Worm (Caenorhabditis elegans): ENCODE results near the gene C14C10.5.

C14C10.5 gene

DNA sequence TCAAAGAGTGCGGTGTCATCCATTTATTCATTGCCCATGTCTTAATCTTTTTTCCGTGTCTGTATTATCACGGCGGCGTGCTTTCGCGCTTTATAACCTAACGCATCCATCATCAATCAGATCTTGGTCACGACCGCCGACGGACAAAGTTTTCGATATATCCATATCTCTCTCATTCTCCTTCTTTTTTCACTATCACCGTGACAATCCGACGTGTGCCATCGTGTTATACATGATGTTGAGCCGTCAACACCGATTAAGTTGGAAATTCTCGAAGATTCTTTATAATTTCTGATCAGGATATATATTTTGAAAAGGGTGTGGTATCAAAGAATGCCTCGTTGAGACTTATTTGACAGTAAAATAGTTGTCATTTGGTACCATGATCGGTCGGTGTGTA is 43.1 kb upstream of the C14C10.5 start:
- TF ChIP-seq mxl-3 (GFP tag; optimal IDR thresholded peaks at IDR 0.05) (peak; percentile 56), spr-1 (tag; optimal IDR thresholded peaks at IDR 0.05) (no peak), arid-1 (GFP tag; conservative IDR thresholded peaks at IDR 0.05) (no peak), nhr-28 (tag; optimal IDR thresholded peaks at IDR 0.05) (peak; percentile 30), dpl-1 (GFP tag; optimal IDR thresholded peaks at IDR 0.05) (no peak), F37D6.2 (tag; optimal IDR thresholded peaks at IDR 0.05) (no peak), ceh-32 (tag; optimal IDR thresholded peaks at IDR 0.05; ENCODE audit: poor library complexity) (no peak), hlh-11 (tag; optimal IDR thresholded peaks at IDR 0.05) (peak; percentile 49), aha-1 (tag) (peak; percentile 66), ceh-62 (tag; optimal IDR thresholded peaks at IDR 0.05) (no peak), zip-11 (GFP tag; IDR thresholded peaks at IDR 0.05) (0 out of 2 replicates have a peak, but pooled peaks have one; percentile 32), lin-1 (GFP tag; IDR thresholded peaks at IDR 0.05) (no peak), mdl-1 (tag; optimal IDR thresholded peaks at IDR 0.05) (peak in 1 of 2 experiments; percentile 52), nhr-25 (tag; optimal IDR thresholded peaks at IDR 0.05; ENCODE audit: borderline replicate concordance, insufficient read depth) (no peak), D1046.2 (GFP tag; IDR thresholded peaks at IDR 0.05) (no peak), hlh-30 (tag; optimal IDR thresholded peaks at IDR 0.05; ENCODE audit: insufficient read depth) (peak; percentile 27), dve-1 (tag; optimal IDR thresholded peaks at IDR 0.05; ENCODE audit: insufficient read depth) (no peak), nhr-11 (tag; optimal IDR thresholded peaks at IDR 0.05) (no peak), attf-4 (tag; optimal IDR thresholded peaks at IDR 0.05) (no peak), mep-1 (tag; optimal IDR thresholded peaks at IDR 0.05) (no peak), T20F7.1 (GFP tag; optimal IDR thresholded peaks at IDR 0.05) (no peak), nhr-42 (GFP tag; IDR thresholded peaks at IDR 0.05) (no peak), nhr-48 (tag; optimal IDR thresholded peaks at IDR 0.05) (no peak), lin-38 (GFP tag; IDR thresholded peaks at IDR 0.05) (no peak), tag-97 (GFP tag; IDR thresholded peaks at IDR 0.05) (no peak), snpc-1.2 (GFP tag; IDR thresholded peaks at IDR 0.05) (no peak)

- TF ChIP-seq nhr-6 (tag; optimal IDR thresholded peaks at IDR 0.05) (peak; percentile 30), T20F7.1 (GFP tag; optimal IDR thresholded peaks at IDR 0.05) (peak; percentile 95), fos-1 (tag; optimal IDR thresholded peaks at IDR 0.05) (no peak), snpc-4 (tag; optimal IDR thresholded peaks at IDR 0.05) (no peak), aha-1 (tag) (peak; percentile 15), R02D3.7 (tag; optimal IDR thresholded peaks at IDR 0.05) (peak; percentile 26), ces-1 (GFP tag; optimal IDR thresholded peaks at IDR 0.05) (no peak), Y48G9A.11 (GFP tag; IDR thresholded peaks at IDR 0.05) (peak; percentile 94), lsy-2 (tag; optimal IDR thresholded peaks at IDR 0.05) (peak in 1 of 2 experiments; percentile 21), nhr-76 (tag; optimal IDR thresholded peaks at IDR 0.05) (no peak), lir-3 (tag; optimal IDR thresholded peaks at IDR 0.05) (no peak), jun-1 (tag; optimal IDR thresholded peaks at IDR 0.05) (no peak), mes-2 (tag; optimal IDR thresholded peaks at IDR 0.05; ENCODE audit: poor library complexity, severe bottlenecking) (peak; percentile 48), dpl-1 (GFP tag; optimal IDR thresholded peaks at IDR 0.05) (peak; percentile 8), F37D6.2 (tag; optimal IDR thresholded peaks at IDR 0.05) (no peak), spr-1 (tag; optimal IDR thresholded peaks at IDR 0.05) (no peak), pha-4 (GFP tag; IDR thresholded peaks at IDR 0.05) (no peak), pha-4 (tag; optimal IDR thresholded peaks at IDR 0.05) (no peak)
Observed at ce11 chrV:12560328-12560782, 39.6 kb upstream of the C14C10.5 start, which contains the start of gene sel-1. TSS of gene sel-1 (plus strand) at chrV:12560732.

DNA sequence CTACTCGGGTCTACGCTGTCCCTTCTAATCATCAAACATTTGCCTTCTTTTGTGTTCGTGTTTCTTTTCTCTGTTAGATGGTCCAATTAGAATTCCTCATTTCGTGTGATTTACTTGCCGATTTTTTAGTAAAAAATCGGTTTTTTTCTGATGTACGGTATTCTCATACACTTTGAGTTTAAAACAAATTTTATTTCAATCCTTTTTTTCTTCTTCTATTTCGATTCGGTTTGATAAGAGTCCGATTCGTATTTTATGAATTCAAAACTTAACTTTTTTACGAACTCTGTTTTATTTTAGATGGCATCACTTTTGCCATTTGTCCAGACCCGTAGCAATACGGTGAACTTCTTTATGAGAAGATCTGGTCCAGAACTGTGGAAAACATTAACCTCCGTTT is 36.8 kb upstream of the C14C10.5 start, which contains the start of gene mrps-5:
TSS of gene mrps-5 (plus strand) at position 301 of the 400 bp plus-strand sequence.
- TF ChIP-seq nhr-42 (GFP tag; IDR thresholded peaks at IDR 0.05): no peak
- TF ChIP-seq T20F7.1 (GFP tag; optimal IDR thresholded peaks at IDR 0.05): peak; percentile 19
- no peak for TF ChIP-seq ces-1 (GFP tag; optimal IDR thresholded peaks at IDR 0.05)
- no peak for TF ChIP-seq tag-97 (GFP tag; IDR thresholded peaks at IDR 0.05)
- TF ChIP-seq Y105C5A.15 (GFP tag; IDR thresholded peaks at IDR 0.05): 0 out of 2 replicates have a peak, but pooled peaks have one; percentile 8

Data from whole organism, L4 larva.